Worm (Caenorhabditis elegans) whole organism, L2 larva: Measurements from ENCODE around the gene F47B7.2.

ENCODE experiments used
- C34F6.9 ChIP-seq: fragments of 150-350 bp; optimal IDR thresholded peaks from 2 replicates; lab custom pipeline; 2014; ENCODE audit warnings: missing biosample characterization, missing genetic modification characterization
- F13H6.1 ChIP-seq: sonication (generic microtip); optimal IDR thresholded peaks from 2 replicates; lab custom pipeline; 2016; ENCODE audit warnings: missing genetic modification characterization, missing compliant biosample characterization
- R02D3.7 ChIP-seq: fragments of 150-350 bp; optimal IDR thresholded peaks from 2 replicates; lab custom pipeline; 2014; ENCODE audit warnings: missing biosample characterization, missing genetic modification characterization
- ZK546.5 ChIP-seq: sonication (generic microtip); optimal IDR thresholded peaks from 2 replicates; lab custom pipeline; 2017; ENCODE audit warnings: missing biosample characterization, missing genetic modification characterization
- alr-1 ChIP-seq: fragments of 150-350 bp; optimal IDR thresholded peaks from 2 replicates; lab custom pipeline; 2014; ENCODE audit warnings: missing biosample characterization, missing genetic modification characterization
- aly-2 ChIP-seq: fragments of 150-350 bp; optimal IDR thresholded peaks from 2 replicates; lab custom pipeline; 2014; ENCODE audit warnings: missing biosample characterization, missing genetic modification characterization
- ama-1 ChIP-seq: fragments of 150-350 bp; optimal IDR thresholded peaks from 2 replicates; lab custom pipeline; 2018; ENCODE audit warnings: inconsistent platforms
- blmp-1 ChIP-seq: sonication (generic microtip); optimal IDR thresholded peaks from 2 replicates; lab custom pipeline; 2017; ENCODE audit warnings: missing genetic modification characterization, mild to moderate bottlenecking, missing compliant biosample characterization, antibody characterized with exemption, moderate library complexity; ENCODE audit not compliant: insufficient read depth
- ceh-16 ChIP-seq: fragments of 150-350 bp; optimal IDR thresholded peaks from 2 replicates; lab custom pipeline; 2014; ENCODE audit warnings: missing biosample characterization, missing genetic modification characterization
- ceh-82 ChIP-seq: fragments of 150-350 bp; optimal IDR thresholded peaks from 2 replicates; lab custom pipeline; 2014; ENCODE audit warnings: missing biosample characterization, missing genetic modification characterization
- crh-2 ChIP-seq: sonication (generic microtip); optimal IDR thresholded peaks from 2 replicates; lab custom pipeline; 2017; ENCODE audit warnings: missing biosample characterization, missing genetic modification characterization
- egl-27 ChIP-seq: sonication (generic microtip); optimal IDR thresholded peaks from 3 replicates; lab custom pipeline; 2017; ENCODE audit warnings: missing biosample characterization, missing genetic modification reagents, missing genetic modification characterization
- elt-1 ChIP-seq: fragments of 150-350 bp; optimal IDR thresholded peaks from 2 replicates; lab custom pipeline; 2014; ENCODE audit warnings: missing biosample characterization, missing genetic modification characterization
- elt-3 ChIP-seq: sonication (generic microtip); optimal IDR thresholded peaks from 2 replicates; lab custom pipeline; 2017; ENCODE audit warnings: missing biosample characterization, missing genetic modification characterization
- fos-1 ChIP-seq: fragments of 150-350 bp; optimal IDR thresholded peaks from 2 replicates; lab custom pipeline; 2014; ENCODE audit warnings: missing biosample characterization, missing genetic modification characterization
- gmeb-1 ChIP-seq: fragments of 150-350 bp; optimal IDR thresholded peaks from 2 replicates; lab custom pipeline; 2014; ENCODE audit warnings: missing biosample characterization, missing genetic modification characterization
- lin-13 ChIP-seq: fragments of 150-350 bp; optimal IDR thresholded peaks from 2 replicates; lab custom pipeline; 2014; ENCODE audit warnings: missing biosample characterization, missing genetic modification reagents, missing genetic modification characterization
- lsy-2 ChIP-seq, 2 experiments: fragments of 150-350 bp in 1 of 2; sonication (generic microtip) in 1 of 2; optimal IDR thresholded peaks; 2 replicates each; lab custom pipeline; 2014 to 2017; ENCODE audit warnings: missing biosample characterization in 2 of 2, missing genetic modification characterization in 2 of 2
- mbf-1 ChIP-seq: sonication (generic microtip); optimal IDR thresholded peaks from 2 replicates; lab custom pipeline; 2017; ENCODE audit warnings: missing biosample characterization, missing genetic modification characterization
- nhr-10 ChIP-seq: sonication (generic microtip); optimal IDR thresholded peaks from 2 replicates; lab custom pipeline; 2017; ENCODE audit warnings: missing biosample characterization, missing genetic modification characterization
- nhr-11 ChIP-seq: fragments of 150-350 bp; optimal IDR thresholded peaks from 2 replicates; lab custom pipeline; 2014; ENCODE audit warnings: missing biosample characterization, missing genetic modification characterization
- nhr-12 ChIP-seq: fragments of 150-350 bp; optimal IDR thresholded peaks from 2 replicates; lab custom pipeline; 2014; ENCODE audit warnings: missing biosample characterization, missing genetic modification characterization
- nhr-129 ChIP-seq: fragments of 150-350 bp; optimal IDR thresholded peaks from 2 replicates; lab custom pipeline; 2014; ENCODE audit warnings: missing biosample characterization, missing genetic modification characterization
- nhr-6 ChIP-seq: fragments of 150-350 bp; optimal IDR thresholded peaks from 2 replicates; lab custom pipeline; 2014; ENCODE audit warnings: missing biosample characterization, missing genetic modification characterization
- nhr-77 ChIP-seq: fragments of 150-350 bp; optimal IDR thresholded peaks from 2 replicates; lab custom pipeline; 2014; ENCODE audit warnings: missing biosample characterization, missing genetic modification characterization
- peb-1 ChIP-seq: fragments of 150-350 bp; optimal IDR thresholded peaks from 2 replicates; lab custom pipeline; 2014; ENCODE audit warnings: missing biosample characterization, missing genetic modification characterization
- skn-1 ChIP-seq: sonication (generic microtip); optimal IDR thresholded peaks from 2 replicates; lab custom pipeline; 2017; ENCODE audit warnings: missing biosample characterization, missing genetic modification characterization
- sma-9 ChIP-seq, 2 experiments: fragments of 150-350 bp in 1 of 2; sonication (generic microtip) in 1 of 2; optimal IDR thresholded peaks; 2 replicates each; lab custom pipeline; 2014 to 2016; ENCODE audit warnings: missing genetic modification characterization in 2 of 2, mild to moderate bottlenecking in 1 of 2, missing biosample characterization in 1 of 2, missing compliant biosample characterization in 1 of 2, missing genetic modification reagents in 1 of 2, moderate library complexity in 1 of 2
- snpc-4 ChIP-seq: fragments of 150-350 bp; optimal IDR thresholded peaks from 2 replicates; lab custom pipeline; 2014; ENCODE audit warnings: missing biosample characterization, missing genetic modification characterization
- unc-39 ChIP-seq: fragments of 150-350 bp; optimal IDR thresholded peaks from 2 replicates; lab custom pipeline; 2014; ENCODE audit warnings: missing biosample characterization, missing genetic modification characterization
- unc-55 ChIP-seq: fragments of 150-350 bp; sonication (generic microtip); optimal IDR thresholded peaks from 3 replicates; lab custom pipeline; 2014; ENCODE audit warnings: missing biosample characterization, missing genetic modification reagents, missing genetic modification characterization
- ztf-1 ChIP-seq: fragments of 200-800 bp; sonication (Bioruptor generic); conservative IDR thresholded peaks from 2 replicates; pipeline ENCODE4 v1.3.6; 2022; ENCODE audit warnings: missing genetic modification characterization, missing compliant biosample characterization
- ztf-11 ChIP-seq: sonication (generic microtip); optimal IDR thresholded peaks from 2 replicates; lab custom pipeline; 2017; ENCODE audit warnings: missing biosample characterization, missing genetic modification characterization
- ztf-4 ChIP-seq: fragments of 150-350 bp; optimal IDR thresholded peaks from 2 replicates; lab custom pipeline; 2014; ENCODE audit warnings: missing biosample characterization, missing genetic modification characterization

The F47B7.2 gene

ce11 chrX:3803314-3803713, 30.8 kb downstream of the F47B7.2 start, which contains the start of gene F35A5.8 (continued):
- TF ChIP-seq skn-1 (tag; lab: Kevin White, UChicago), result no peak

- TF ChIP-seq snpc-4 (tag; lab: Kevin White, UChicago) (no peak), nhr-6 (tag; lab: Kevin White, UChicago) (no peak), R02D3.7 (tag; lab: Kevin White, UChicago) (no peak), skn-1 (tag; lab: Kevin White, UChicago) (no peak), ztf-1 (GFP tag; lab: Robert Waterston, UW) (no peak)
Observed at ce11 chrX:3804837-3805236, 32.3 kb downstream of the F47B7.2 start, which contains the start of gene F35A5.2. TSS of gene F35A5.2 (plus strand) at chrX:3805137.

- no peak for TF ChIP-seq nhr-129
- no peak for TF ChIP-seq ceh-82
- no peak for TF ChIP-seq peb-1 (tag; lab: Kevin White, UChicago)
- TF ChIP-seq elt-3, result no peak
- TF ChIP-seq alr-1 (tag; lab: Kevin White, UChicago), result no peak
- no peak for TF ChIP-seq elt-1 (tag; lab: Kevin White, UChicago)
- no peak for TF ChIP-seq ama-1 (lab: Kevin White, UChicago)
- TF ChIP-seq F13H6.1 (tag; lab: Kevin White, UChicago), result no peak
- TF ChIP-seq ZK546.5 (tag; lab: Kevin White, UChicago), result no peak
- TF ChIP-seq ztf-4 (tag; lab: Kevin White, UChicago), result no peak
- TF ChIP-seq ztf-11 (tag; lab: Kevin White, UChicago), result no peak
- TF ChIP-seq egl-27 (tag; lab: Kevin White, UChicago), result no peak
- no peak for TF ChIP-seq aly-2 (tag; lab: Kevin White, UChicago)
- no peak for TF ChIP-seq lsy-2 (tag; optimal IDR thresholded peaks at IDR 0.05; lab: Kevin White, UChicago)
- no peak for TF ChIP-seq mbf-1
- TF ChIP-seq C34F6.9, result no peak
- no peak for TF ChIP-seq ceh-16 (tag; lab: Kevin White, UChicago)
- TF ChIP-seq blmp-1 (tag; lab: Kevin White, UChicago), result no peak
- TF ChIP-seq, all 48 proteins: peak for 0
Observed at ce11 chrX:3807166-3807565, 34.6 kb downstream of the F47B7.2 start, which contains the start of gene F35A5.1. TSS of gene F35A5.1 (plus strand) at chrX:3807466.

ce11 chrX:3814827-3815226, 42.3 kb downstream of the F47B7.2 start:
- TF ChIP-seq unc-55 (no peak), fos-1 (tag; lab: Kevin White, UChicago) (peak; percentile 13)
- TF ChIP-seq, all 48 proteins: peak for 1

ce11 chrX:3818856-3819524, 46.4 kb downstream of the F47B7.2 start:
- TF ChIP-seq nhr-11 (tag; lab: Kevin White, UChicago) (no peak), crh-2 (peak; percentile 53), R02D3.7 (tag; lab: Kevin White, UChicago) (no peak), lin-13 (no peak), nhr-12 (tag; lab: Kevin White, UChicago) (no peak), nhr-129 (no peak), blmp-1 (tag; lab: Kevin White, UChicago) (peak; percentile 91), gmeb-1 (tag; lab: Kevin White, UChicago) (peak; percentile 34), sma-9 (GFP tag; optimal IDR thresholded peaks at IDR 0.05; lab: Kevin White, UChicago) (peak; percentile 81), sma-9 (tag; optimal IDR thresholded peaks at IDR 0.05; lab: Kevin White, UChicago) (no peak), unc-39 (tag; lab: Kevin White, UChicago) (no peak), fos-1 (tag; lab: Kevin White, UChicago) (peak; percentile 61), ztf-1 (GFP tag; lab: Robert Waterston, UW) (no peak)
- TF ChIP-seq, all 48 proteins: peak for 5

- TF ChIP-seq nhr-129 (peak; percentile 27), fos-1 (tag; lab: Kevin White, UChicago) (no peak), lsy-2 (tag; optimal IDR thresholded peaks at IDR 0.05; lab: Kevin White, UChicago) (no peak), nhr-11 (tag; lab: Kevin White, UChicago) (no peak), nhr-10 (tag; lab: Kevin White, UChicago) (no peak), nhr-77 (no peak), gmeb-1 (tag; lab: Kevin White, UChicago) (no peak), F13H6.1 (tag; lab: Kevin White, UChicago) (peak; percentile 48)
Observed at ce11 chrX:3819697-3820096, 47.1 kb downstream of the F47B7.2 start.
